Worm (Caenorhabditis elegans) whole organism, midembryonic: Measurements from ENCODE around the gene Y37D8A.5.

Experiments used
- T22C8.4 ChIP-seq: fragments of 200-800 bp; sonication (Bioruptor generic); IDR thresholded peaks from 2 replicates; pipeline ENCODE4 v1.3.6; 2022; ENCODE audit warnings: missing genetic modification characterization, missing compliant biosample characterization
- cog-1 ChIP-seq: sonication (generic microtip); optimal IDR thresholded peaks from 2 replicates; lab custom pipeline; 2016; ENCODE audit warnings: missing genetic modification characterization, missing compliant biosample characterization
- flt-1 ChIP-seq: fragments of 200-800 bp; sonication (Bioruptor generic); IDR thresholded peaks from 2 replicates; pipeline ENCODE4 v1.3.6; 2022; ENCODE audit warnings: missing genetic modification characterization, missing compliant biosample characterization
- ref-1 ChIP-seq: fragments of 200-800 bp; sonication (Bioruptor generic); conservative IDR thresholded peaks from 2 replicates; pipeline ENCODE4 v1.3.6; 2022; ENCODE audit warnings: missing genetic modification reagents, missing genetic modification characterization, missing compliant biosample characterization
- tab-1 ChIP-seq: fragments of 200-800 bp; sonication (Bioruptor generic); IDR thresholded peaks from 2 replicates; pipeline ENCODE4 v1.3.6; 2022; ENCODE audit warnings: missing genetic modification characterization, missing compliant biosample characterization
- ztf-23 ChIP-seq: fragments of 200-800 bp; sonication (Bioruptor generic); IDR thresholded peaks from 2 replicates; pipeline ENCODE4 v1.3.6; 2022; ENCODE audit warnings: missing genetic modification reagents, missing genetic modification characterization, missing compliant biosample characterization

DNA sequence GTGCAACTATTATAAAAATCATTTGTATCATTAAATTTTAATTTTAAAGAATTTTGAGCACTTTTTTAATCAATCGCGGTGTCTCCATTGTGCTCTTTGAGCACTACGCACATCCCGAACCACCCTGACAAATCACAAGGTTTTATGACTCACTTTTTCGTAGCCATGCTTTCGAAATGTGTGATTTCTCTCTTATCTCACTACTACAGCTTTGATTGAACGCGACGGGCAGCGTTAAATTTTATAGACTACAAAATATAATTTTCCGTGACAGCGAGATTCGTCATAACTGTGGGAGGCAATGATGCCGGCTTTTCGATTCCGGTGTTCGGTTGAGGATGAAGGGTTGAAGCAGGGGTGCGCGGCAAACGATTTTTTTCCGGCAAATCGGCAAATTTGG lies 5.6 kb downstream of the Y37D8A.5 start:
- TF ChIP-seq flt-1 (GFP tag; lab: Robert Waterston, UW): no peak
- TF ChIP-seq T22C8.4 (GFP tag; lab: Robert Waterston, UW): no peak
- no peak for TF ChIP-seq ztf-23 (GFP tag; lab: Robert Waterston, UW)
- no peak for TF ChIP-seq tab-1 (GFP tag; lab: Robert Waterston, UW)
- TF ChIP-seq cog-1: no peak
- no peak for TF ChIP-seq ref-1 (GFP tag; lab: Robert Waterston, UW)
